Fruit fly (Drosophila melanogaster) whole organism, embryonic: Measurements from ENCODE around the gene Megf8.

Source experiments
- Adf1 ChIP-seq: fragments of 200-800 bp; sonication (Bioruptor generic); IDR thresholded peaks from 2 replicates; pipeline ENCODE4 v1.3.6; 2022; ENCODE audit warnings: missing biosample characterization, missing genetic modification characterization
- Aef1 ChIP-seq: fragments of 200-800 bp; sonication (Bioruptor generic); IDR thresholded peaks from 3 replicates; pipeline ENCODE4 v1.3.6; 2022; ENCODE audit warnings: missing biosample characterization, missing genetic modification characterization
- Atf3 ChIP-seq: fragments of 200-800 bp; sonication (Bioruptor generic); optimal IDR thresholded peaks from 3 replicates; lab custom pipeline; 2016; ENCODE audit warnings: missing biosample characterization, missing genetic modification characterization
- Bgb ChIP-seq: fragments of 200-800 bp; sonication (Bioruptor generic); IDR thresholded peaks from 2 replicates; pipeline ENCODE4 v1.3.6; 2022; ENCODE audit warnings: missing biosample characterization, missing genetic modification characterization; ENCODE audit not compliant: partially characterized antibody
- CG12236 ChIP-seq: fragments of 200-800 bp; sonication (Bioruptor generic); optimal IDR thresholded peaks from 2 replicates; lab custom pipeline; 2016; ENCODE audit warnings: missing biosample characterization, missing genetic modification characterization
- CG12769 ChIP-seq: fragments of 200-800 bp; sonication (Bioruptor generic); optimal IDR thresholded peaks from 2 replicates; lab custom pipeline; 2019; ENCODE audit warnings: missing biosample characterization, mild to moderate bottlenecking, missing genetic modification characterization, moderate library complexity
- CG17359 ChIP-seq: fragments of 200-800 bp; sonication (Bioruptor generic); optimal IDR thresholded peaks from 3 replicates; lab custom pipeline; 2018; ENCODE audit warnings: missing biosample characterization, mild to moderate bottlenecking, missing genetic modification characterization, moderate library complexity
- CG2120 ChIP-seq: fragments of 200-800 bp; sonication (Bioruptor generic); optimal IDR thresholded peaks from 3 replicates; lab custom pipeline; 2016; ENCODE audit warnings: missing biosample characterization, missing genetic modification characterization
- CG31224 ChIP-seq: fragments of 200-800 bp; sonication (Bioruptor generic); IDR thresholded peaks from 2 replicates; pipeline ENCODE4 v1.3.6; 2022; ENCODE audit warnings: missing biosample characterization, missing genetic modification characterization
- CG32532 ChIP-seq: fragments of 200-800 bp; sonication (Bioruptor generic); IDR thresholded peaks from 2 replicates; pipeline ENCODE4 v1.3.6; 2022; ENCODE audit warnings: missing biosample characterization, missing genetic modification characterization
- CG32772 ChIP-seq: fragments of 200-800 bp; sonication (Bioruptor generic); IDR thresholded peaks from 2 replicates; pipeline ENCODE4 v1.3.6; 2022; ENCODE audit warnings: missing biosample characterization, missing genetic modification characterization
- CG34224 ChIP-seq: fragments of 200-800 bp; sonication (Bioruptor generic); IDR thresholded peaks from 3 replicates; pipeline ENCODE4 v1.3.6; 2022; ENCODE audit warnings: missing biosample characterization, missing genetic modification characterization; ENCODE audit not compliant: partially characterized antibody
- CG34376 ChIP-seq: fragments of 200-800 bp; sonication (Bioruptor generic); optimal IDR thresholded peaks from 2 replicates; lab custom pipeline; 2018; ENCODE audit warnings: missing biosample characterization, mild to moderate bottlenecking, missing genetic modification characterization
- CG34422 ChIP-seq: fragments of 200-800 bp; sonication (Bioruptor generic); IDR thresholded peaks from 3 replicates; pipeline ENCODE4 v1.3.6; 2022; ENCODE audit warnings: missing biosample characterization, missing genetic modification characterization
- CG4820 ChIP-seq: fragments of 200-800 bp; sonication (Bioruptor generic); optimal IDR thresholded peaks from 3 replicates; lab custom pipeline; 2016; ENCODE audit warnings: missing biosample characterization, missing genetic modification characterization
- CG9727 ChIP-seq: fragments of 200-800 bp; sonication (Bioruptor generic); optimal IDR thresholded peaks from 3 replicates; lab custom pipeline; 2017; ENCODE audit warnings: missing biosample characterization, mild to moderate bottlenecking, missing genetic modification characterization
- Camta ChIP-seq: fragments of 200-800 bp; sonication (Bioruptor generic); optimal IDR thresholded peaks from 2 replicates; lab custom pipeline; 2016; ENCODE audit warnings: missing biosample characterization, missing genetic modification characterization
- CrebB ChIP-seq: fragments of 200-800 bp; sonication (Bioruptor generic); optimal IDR thresholded peaks from 3 replicates; lab custom pipeline; 2018; ENCODE audit warnings: missing biosample characterization, mild to moderate bottlenecking, missing genetic modification characterization
- D ChIP-seq, 2 experiments: fragments of 200-800 bp in 1 of 2; fragments of >200 bp in 1 of 2; sonication (Bioruptor generic) in 1 of 2; optimal IDR thresholded peaks; 2 replicates in 1 of 2; 3 replicates in 1 of 2; lab custom pipeline; 2017; ENCODE audit warnings: mild to moderate bottlenecking in 1 of 2, missing biosample characterization in 1 of 2, missing genetic modification characterization in 1 of 2, missing genetic modification reagents in 1 of 2
- Drgx ChIP-seq: fragments of 200-800 bp; sonication (Bioruptor generic); IDR thresholded peaks from 2 replicates; pipeline ENCODE4 v1.3.6; 2022; ENCODE audit warnings: missing biosample characterization, missing genetic modification characterization
- GATAe ChIP-seq: fragments of 200-800 bp; sonication (Bioruptor generic); conservative IDR thresholded peaks from 2 replicates; pipeline ENCODE4 v1.3.6; 2022; ENCODE audit warnings: missing biosample characterization, missing genetic modification characterization
- HHEX ChIP-seq: fragments of 200-800 bp; sonication (Bioruptor generic); optimal IDR thresholded peaks from 3 replicates; lab custom pipeline; 2017; ENCODE audit warnings: missing biosample characterization, mild to moderate bottlenecking, missing genetic modification characterization, missing genetic modification reagents
- Hr3 ChIP-seq: fragments of 200-800 bp; sonication (Bioruptor generic); optimal IDR thresholded peaks from 3 replicates; lab custom pipeline; 2016; ENCODE audit warnings: missing biosample characterization, missing genetic modification characterization
- Meics ChIP-seq: fragments of 200-800 bp; sonication (Bioruptor generic); optimal IDR thresholded peaks from 2 replicates; lab custom pipeline; 2017; ENCODE audit warnings: missing biosample characterization, mild to moderate bottlenecking, missing genetic modification characterization
- Neu2 ChIP-seq: fragments of 200-800 bp; sonication (Bioruptor generic); optimal IDR thresholded peaks from 3 replicates; lab custom pipeline; 2016; ENCODE audit warnings: missing biosample characterization, missing genetic modification characterization, borderline replicate concordance
- PHDP ChIP-seq: fragments of 200-800 bp; sonication (Bioruptor generic); optimal IDR thresholded peaks from 3 replicates; lab custom pipeline; 2018; ENCODE audit warnings: missing biosample characterization, mild to moderate bottlenecking, missing genetic modification characterization, moderate library complexity
- Pdp1 ChIP-seq, 2 experiments: fragments of 200-800 bp; sonication (Bioruptor generic); optimal IDR thresholded peaks; 3 replicates each; lab custom pipeline; 2016; ENCODE audit warnings: missing biosample characterization in 2 of 2, missing genetic modification characterization in 2 of 2, mild to moderate bottlenecking in 1 of 2, moderate library complexity in 1 of 2
- Scr ChIP-seq: fragments of 200-800 bp; sonication (Bioruptor generic); IDR thresholded peaks from 2 replicates; pipeline ENCODE4 v1.3.6; 2022; ENCODE audit warnings: missing biosample characterization, missing genetic modification characterization; ENCODE audit not compliant: partially characterized antibody
- Tbp ChIP-seq: fragments of >200 bp; optimal IDR thresholded peaks from 2 replicates; lab custom pipeline; 2018; ENCODE audit warnings: missing biosample characterization, missing genetic modification characterization
- bab2 ChIP-seq: fragments of 200-800 bp; sonication (Bioruptor generic); optimal IDR thresholded peaks from 2 replicates; lab custom pipeline; 2016; ENCODE audit warnings: missing biosample characterization, missing genetic modification characterization
- cad ChIP-seq: fragments of >200 bp; optimal IDR thresholded peaks from 2 replicates; lab custom pipeline; 2017; ENCODE audit warnings: missing biosample characterization, missing genetic modification characterization
- chinmo ChIP-seq: fragments of 200-800 bp; sonication (Bioruptor generic); IDR thresholded peaks from 4 replicates; pipeline ENCODE4 v1.3.6; 2022; ENCODE audit warnings: missing biosample characterization, missing genetic modification characterization; ENCODE audit not compliant: partially characterized antibody
- chm ChIP-seq: fragments of 200-800 bp; sonication (Bioruptor generic); IDR thresholded peaks from 2 replicates; pipeline ENCODE4 v1.3.6; 2022; ENCODE audit warnings: missing biosample characterization, missing genetic modification characterization
- cwo ChIP-seq: fragments of 200-800 bp; sonication (Bioruptor generic); optimal IDR thresholded peaks from 3 replicates; lab custom pipeline; 2017; ENCODE audit warnings: missing biosample characterization, missing genetic modification characterization, mild to moderate bottlenecking, moderate library complexity, missing genetic modification reagents
- dysf ChIP-seq: fragments of 200-800 bp; sonication (Bioruptor generic); IDR thresholded peaks from 3 replicates; pipeline ENCODE4 v1.3.6; 2022; ENCODE audit warnings: missing biosample characterization, missing genetic modification characterization
- insv ChIP-seq, 2 experiments: fragments of 200-800 bp; sonication (Bioruptor generic); optimal IDR thresholded peaks; 3 replicates each; lab custom pipeline; 2016 to 2018; ENCODE audit warnings: missing biosample characterization in 2 of 2, missing genetic modification characterization in 2 of 2
- jumu ChIP-seq: fragments of 200-800 bp; sonication (Bioruptor generic); optimal IDR thresholded peaks from 3 replicates; lab custom pipeline; 2016; ENCODE audit warnings: missing biosample characterization, missing genetic modification characterization
- lilli ChIP-seq: fragments of 200-800 bp; sonication (Bioruptor generic); optimal IDR thresholded peaks from 3 replicates; lab custom pipeline; 2016; ENCODE audit warnings: missing biosample characterization, missing genetic modification characterization
- mirr ChIP-seq: fragments of 200-800 bp; sonication (Bioruptor generic); optimal IDR thresholded peaks from 3 replicates; lab custom pipeline; 2018; ENCODE audit warnings: missing biosample characterization, mild to moderate bottlenecking, missing genetic modification characterization
- pan ChIP-seq, 4 experiments: fragments of >200 bp in 3 of 4; fragments of 200-800 bp in 1 of 4; sonication (Bioruptor generic) in 1 of 4; optimal IDR thresholded peaks in 3 of 4; IDR thresholded peaks in 1 of 4; 2 replicates each; pipeline versions ENCODE4 v1.3.6 to Lab custom; 2017 to 2022; ENCODE audit warnings: missing biosample characterization in 2 of 4, missing genetic modification characterization in 2 of 4, mixed read lengths in 1 of 4
- phol ChIP-seq: fragments of 200-800 bp; sonication (Bioruptor generic); optimal IDR thresholded peaks from 3 replicates; lab custom pipeline; 2018; ENCODE audit warnings: missing biosample characterization, mild to moderate bottlenecking, missing genetic modification characterization, moderate library complexity
- prd ChIP-seq, 3 experiments: fragments of >200 bp in 2 of 3; fragments of 200-800 bp in 1 of 3; sonication (Bioruptor generic) in 1 of 3; optimal IDR thresholded peaks in 2 of 3; IDR thresholded peaks in 1 of 3; 2 replicates in 2 of 3; 3 replicates in 1 of 3; pipeline versions ENCODE4 v1.3.6 to Lab custom; 2017 to 2022; ENCODE audit warnings: missing biosample characterization in 1 of 3, missing genetic modification characterization in 1 of 3
- rib ChIP-seq: fragments of 200-800 bp; sonication (Bioruptor generic); IDR thresholded peaks from 2 replicates; pipeline ENCODE4 v1.3.6; 2022; ENCODE audit warnings: missing biosample characterization, missing genetic modification characterization
- sens ChIP-seq: fragments of 200-800 bp; sonication (Bioruptor generic); peaks from one replicate; lab custom pipeline; 2016; ENCODE audit warnings: missing biosample characterization, missing genetic modification characterization
- sima ChIP-seq: fragments of 200-800 bp; sonication (Bioruptor generic); optimal IDR thresholded peaks from 2 replicates; lab custom pipeline; 2016; ENCODE audit warnings: missing biosample characterization, missing genetic modification characterization
- vnd ChIP-seq: fragments of 200-800 bp; sonication (Bioruptor generic); IDR thresholded peaks from 3 replicates; pipeline ENCODE4 v1.3.6; 2022; ENCODE audit warnings: missing biosample characterization, missing genetic modification characterization; ENCODE audit not compliant: partially characterized antibody
- yki ChIP-seq: fragments of >200 bp; optimal IDR thresholded peaks from 3 replicates; lab custom pipeline; 2018

The Megf8 gene

dm6 chr2L:8088025-8088789 lies 44.9 kb downstream of the Megf8 start (continued):
- TF ChIP-seq Atf3 (no peak), CG12236 (no peak), CG32532 (GFP tag; lab: Robert Waterston, UW) (peak; percentile 39; the same call in 1 of the 2 replicates), CG34422 (GFP tag; lab: Robert Waterston, UW) (0 out of 3 replicates have a peak, but pooled peaks have one; percentile 19), Meics (GFP tag; lab: Kevin White, UChicago) (peak; percentile 11), dysf (GFP tag; lab: Robert Waterston, UW) (0 out of 3 replicates have a peak, but pooled peaks have one; percentile 23), D (optimal IDR thresholded peaks at IDR 0.05; lab: Kevin White, UChicago) (peak; percentile 94), D (GFP tag; optimal IDR thresholded peaks at IDR 0.05; lab: Kevin White, UChicago) (no peak), mirr (peak; percentile 74), Adf1 (GFP tag; lab: Robert Waterston, UW) (peak; percentile 91), HHEX (GFP tag; lab: Kevin White, UChicago) (no peak), yki (lab: Kevin White, UChicago) (no peak), CG4820 (GFP tag; lab: Kevin White, UChicago) (no peak), cad (GFP tag; lab: Kevin White, UChicago) (no peak), Tbp (GFP tag; lab: Kevin White, UChicago) (no peak), CG17359 (tag; lab: Kevin White, UChicago) (no peak), chinmo (GFP tag; lab: Robert Waterston, UW) (0 out of 4 replicates have a peak, but pooled peaks have one; percentile 64), prd (optimal IDR thresholded peaks at IDR 0.05; lab: Kevin White, UChicago) (no peak), prd (GFP tag; IDR thresholded peaks at IDR 0.05; lab: Robert Waterston, UW) (peak; percentile 36; the same call in 1 of the 3 replicates), jumu (GFP tag; lab: Kevin White, UChicago) (no peak), CG9727 (GFP tag; lab: Kevin White, UChicago) (peak; percentile 18), rib (peak; percentile 56; the same call in 1 of the 2 replicates), Neu2 (GFP tag; lab: Kevin White, UChicago) (no peak), CG31224 (GFP tag; lab: Robert Waterston, UW) (0 out of 2 replicates have a peak, but pooled peaks have one; percentile 5), phol (peak; percentile 27), chm (GFP tag; lab: Robert Waterston, UW) (peak; percentile 68; the same call in 1 of the 2 replicates), pan (optimal IDR thresholded peaks at IDR 0.05; lab: Kevin White, UChicago) (no peak), pan (GFP tag; optimal IDR thresholded peaks at IDR 0.05 in 1 of 2, IDR thresholded peaks at IDR 0.05 in 1 of 2) (no peak), Scr (GFP tag; lab: Robert Waterston, UW) (peak; percentile 45; the same call in 1 of the 2 replicates), CrebB (tag; lab: Kevin White, UChicago) (peak; percentile 34), CG34224 (no peak; the same call in 2 of the 3 replicates), CG12769 (tag; lab: Kevin White, UChicago) (peak; percentile 97), GATAe (GFP tag; lab: Robert Waterston, UW) (peak; percentile 78), Hr3 (no peak), vnd (GFP tag; lab: Robert Waterston, UW) (0 out of 3 replicates have a peak, but pooled peaks have one; percentile 25), CG34376 (GFP tag; lab: Kevin White, UChicago) (peak; percentile 61), bab2 (GFP tag; lab: Kevin White, UChicago) (no peak), PHDP (tag; lab: Kevin White, UChicago) (peak; percentile 31), Pdp1 (GFP tag; optimal IDR thresholded peaks at IDR 0.05; lab: Kevin White, UChicago) (peak in 1 of 2 experiments; percentile 88), Camta (GFP tag; lab: Kevin White, UChicago) (no peak), cwo (GFP tag; lab: Kevin White, UChicago) (peak; percentile 20), sima (GFP tag; lab: Kevin White, UChicago) (no peak), Drgx (GFP tag; lab: Robert Waterston, UW) (0 out of 2 replicates have a peak, but pooled peaks have one; percentile 11), CG2120 (peak; percentile 49), CG32772 (GFP tag; lab: Robert Waterston, UW) (no peak), Bgb (peak; percentile 26; the same call in 1 of the 2 replicates), lilli (peak; percentile 28), sens (GFP tag; lab: Kevin White, UChicago) (peak; percentile 22), insv (GFP tag; optimal IDR thresholded peaks at IDR 0.05; lab: Kevin White, UChicago) (no peak), Aef1 (no peak)
